Worm (Caenorhabditis elegans) whole organism, L3 larva: Measurements from ENCODE around the gene srt-32.

Experiments used
- egl-27 ChIP-seq: sonication (generic microtip); optimal IDR thresholded peaks from 4 replicates; lab custom pipeline; 2017; ENCODE audit warnings: missing biosample characterization, missing genetic modification reagents, missing genetic modification characterization
- elt-2 ChIP-seq: sonication (generic microtip); optimal IDR thresholded peaks from 2 replicates; lab custom pipeline; 2016; ENCODE audit warnings: missing genetic modification reagents, mild to moderate bottlenecking, missing genetic modification characterization, missing compliant biosample characterization
- fkh-10 ChIP-seq: sonication (generic microtip); optimal IDR thresholded peaks from 2 replicates; lab custom pipeline; 2017; ENCODE audit warnings: missing biosample characterization, missing genetic modification reagents, missing genetic modification characterization
- fos-1 ChIP-seq: fragments of 150-350 bp; optimal IDR thresholded peaks from 2 replicates; lab custom pipeline; 2014; ENCODE audit warnings: missing biosample characterization, missing genetic modification characterization
- lin-15B ChIP-seq: fragments of 150-350 bp; optimal IDR thresholded peaks from 2 replicates; lab custom pipeline; 2014; ENCODE audit warnings: missing biosample characterization, missing genetic modification characterization
- lin-39 ChIP-seq: fragments of 150-350 bp; optimal IDR thresholded peaks from 2 replicates; lab custom pipeline; 2018; ENCODE audit warnings: missing biosample characterization, missing genetic modification reagents, missing genetic modification characterization
- nhr-12 ChIP-seq: fragments of 150-350 bp; optimal IDR thresholded peaks from 2 replicates; lab custom pipeline; 2014; ENCODE audit warnings: missing biosample characterization, missing genetic modification characterization
- nhr-237 ChIP-seq: fragments of 150-350 bp; optimal IDR thresholded peaks from 2 replicates; lab custom pipeline; 2014; ENCODE audit warnings: missing biosample characterization, missing genetic modification characterization
- nhr-76 ChIP-seq: fragments of 150-350 bp; sonication (generic microtip); optimal IDR thresholded peaks from 5 replicates; lab custom pipeline; 2014; ENCODE audit warnings: missing biosample characterization, missing genetic modification characterization
- nhr-77 ChIP-seq: fragments of 150-350 bp; optimal IDR thresholded peaks from 2 replicates; lab custom pipeline; 2014; ENCODE audit warnings: missing biosample characterization, missing genetic modification characterization
- tbx-2 ChIP-seq: sonication (generic microtip); optimal IDR thresholded peaks from 2 replicates; lab custom pipeline; 2016; ENCODE audit warnings: mild to moderate bottlenecking, missing genetic modification characterization, missing compliant biosample characterization

ce11 chrV:14518010-14518409, 41.4 kb upstream of the srt-32 start, which contains the start of gene R02D5.6:
- TF ChIP-seq lin-15B (no peak), nhr-76 (tag; lab: Kevin White, UChicago) (no peak), nhr-237 (tag; lab: Kevin White, UChicago) (no peak), elt-2 (no peak), tbx-2 (no peak), fkh-10 (no peak), nhr-12 (tag; lab: Kevin White, UChicago) (no peak), fos-1 (tag; lab: Kevin White, UChicago) (no peak), egl-27 (tag; lab: Kevin White, UChicago) (no peak), lin-39 (tag; lab: Kevin White, UChicago) (no peak), nhr-77 (no peak)
